Worm (Caenorhabditis elegans) whole organism, L3 larva: ENCODE measurements around the gene H39E23.3.

Source experiments
- ceh-82 ChIP-seq: fragments of 150-350 bp; optimal IDR thresholded peaks from 2 replicates; lab custom pipeline; 2014; ENCODE audit warnings: missing biosample characterization, missing genetic modification characterization
- lin-39 ChIP-seq: fragments of 150-350 bp; optimal IDR thresholded peaks from 2 replicates; lab custom pipeline; 2018; ENCODE audit warnings: missing biosample characterization, missing genetic modification reagents, missing genetic modification characterization
- nhr-12 ChIP-seq: fragments of 150-350 bp; optimal IDR thresholded peaks from 2 replicates; lab custom pipeline; 2014; ENCODE audit warnings: missing biosample characterization, missing genetic modification characterization

DNA sequence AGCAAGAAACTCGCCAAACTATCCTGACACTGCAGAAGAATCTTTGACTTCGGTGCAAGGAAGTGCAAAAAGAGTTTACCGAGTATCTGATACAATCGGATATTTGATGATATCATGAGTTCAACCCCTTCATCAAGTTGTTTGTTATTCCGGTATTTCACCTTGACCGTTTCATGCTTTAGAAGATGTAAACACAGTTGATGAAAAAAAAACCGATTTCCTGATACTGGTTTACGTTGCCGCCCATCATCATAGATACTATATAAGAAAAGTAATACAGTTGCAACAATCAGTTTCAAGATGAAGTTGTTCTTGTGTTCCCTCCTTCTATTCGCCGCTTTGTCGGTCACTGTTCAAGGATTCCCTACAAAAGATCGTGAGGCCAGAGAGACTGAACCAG is at the start of gene H39E23.3:
- TF ChIP-seq ceh-82 (tag; lab: Kevin White, UChicago) = no peak
- TF ChIP-seq lin-39 (tag; lab: Kevin White, UChicago) = no peak
- no peak for TF ChIP-seq nhr-12 (tag; lab: Kevin White, UChicago)
